Fruit fly (Drosophila melanogaster) whole organism, wandering third instar larva: ENCODE results near the gene CG13928.

ENCODE experiments used
- CG9705 ChIP-seq: fragments of 200-800 bp; sonication (Bioruptor generic); optimal IDR thresholded peaks from 2 replicates; lab custom pipeline; 2018; ENCODE audit warnings: missing biosample characterization, mild to moderate bottlenecking, missing genetic modification characterization
- CrebA ChIP-seq: fragments of 200-800 bp; sonication (Bioruptor generic); optimal IDR thresholded peaks from 2 replicates; lab custom pipeline; 2016; ENCODE audit warnings: missing biosample characterization, mild to moderate bottlenecking, missing genetic modification characterization, borderline replicate concordance
- Dif ChIP-seq: fragments of 200-275, 200-300 bp; sonication (Bioruptor generic); optimal IDR thresholded peaks from 2 replicates; lab custom pipeline; 2018; ENCODE audit warnings: missing biosample characterization, missing genetic modification characterization; ENCODE audit not compliant: partially characterized antibody
- GATAd ChIP-seq: sonication (Bioruptor generic); optimal IDR thresholded peaks from 2 replicates; lab custom pipeline; 2016; ENCODE audit warnings: missing biosample characterization, missing genetic modification characterization
- HLH106 ChIP-seq: fragments of 200-800 bp; optimal IDR thresholded peaks from 3 replicates; lab custom pipeline; 2019; ENCODE audit warnings: missing biosample characterization, mild to moderate bottlenecking, missing genetic modification characterization, moderate library complexity
- Hnf4 ChIP-seq: fragments of 200-800 bp; sonication (Bioruptor generic); optimal IDR thresholded peaks from 2 replicates; lab custom pipeline; 2016; ENCODE audit warnings: missing biosample characterization, mild to moderate bottlenecking, missing genetic modification characterization
- Hr78 ChIP-seq: fragments of >200 bp; optimal IDR thresholded peaks from 2 replicates; lab custom pipeline; 2017; ENCODE audit warnings: missing biosample characterization, missing genetic modification characterization
- Hr83 ChIP-seq: fragments of 200-300 bp; sonication (Bioruptor generic); optimal IDR thresholded peaks from 2 replicates; lab custom pipeline; 2016; ENCODE audit warnings: missing biosample characterization, mild to moderate bottlenecking, missing genetic modification characterization, moderate library complexity; ENCODE audit not compliant: poor library complexity, severe bottlenecking
- Jra ChIP-seq: sonication (Bioruptor generic); optimal IDR thresholded peaks from 2 replicates; lab custom pipeline; 2016; ENCODE audit warnings: missing biosample characterization, missing genetic modification characterization
- Mio ChIP-seq: sonication (Bioruptor generic); optimal IDR thresholded peaks from 2 replicates; lab custom pipeline; 2016; ENCODE audit warnings: missing biosample characterization, missing genetic modification characterization
- Myc ChIP-seq: fragments of >200 bp; optimal IDR thresholded peaks from 2 replicates; lab custom pipeline; 2017
- OdsH ChIP-seq: fragments of 200-800 bp; sonication (Bioruptor generic); optimal IDR thresholded peaks from 2 replicates; lab custom pipeline; 2016; ENCODE audit warnings: missing biosample characterization, mild to moderate bottlenecking, missing genetic modification characterization
- Rel ChIP-seq, 2 experiments: fragments of 200-800 bp; sonication (Bioruptor generic) in 1 of 2; optimal IDR thresholded peaks; 2 replicates in 1 of 2; 3 replicates in 1 of 2; lab custom pipeline; 2016 to 2019; ENCODE audit warnings: mild to moderate bottlenecking in 2 of 2, missing biosample characterization in 2 of 2, missing genetic modification characterization in 2 of 2, moderate library complexity in 1 of 2
- Sp1 ChIP-seq: fragments of 200-800 bp; sonication (Bioruptor generic); optimal IDR thresholded peaks from 3 replicates; lab custom pipeline; 2019; ENCODE audit warnings: missing biosample characterization, mild to moderate bottlenecking, missing genetic modification characterization, moderate library complexity
- Vsx2 ChIP-seq: fragments of 200-300, 225-300 bp; sonication (Bioruptor generic); optimal IDR thresholded peaks from 2 replicates; lab custom pipeline; 2018; ENCODE audit warnings: missing biosample characterization, missing genetic modification characterization; ENCODE audit not compliant: partially characterized antibody
- brk ChIP-seq: fragments of 200-800 bp; sonication (Bioruptor generic); optimal IDR thresholded peaks from 2 replicates; lab custom pipeline; 2016; ENCODE audit warnings: missing biosample characterization, mild to moderate bottlenecking, missing genetic modification characterization
- dl ChIP-seq, 2 experiments: fragments of 175-275, 200-275 bp in 1 of 2; fragments of 200-275 bp in 1 of 2; sonication (Bioruptor generic); optimal IDR thresholded peaks; lab custom pipeline; 2018; ENCODE audit warnings: mild to moderate bottlenecking in 2 of 2, missing biosample characterization in 2 of 2, missing genetic modification characterization in 2 of 2, moderate library complexity in 2 of 2; ENCODE audit not compliant: partially characterized antibody in 2 of 2, insufficient read depth in 1 of 2
- dmrt93B ChIP-seq: fragments of 200-800 bp; sonication (Bioruptor generic); optimal IDR thresholded peaks from 2 replicates; lab custom pipeline; 2018; ENCODE audit warnings: missing biosample characterization, mild to moderate bottlenecking, missing genetic modification characterization
- dsf ChIP-seq: sonication (Bioruptor generic); optimal IDR thresholded peaks from 2 replicates; lab custom pipeline; 2016; ENCODE audit warnings: missing biosample characterization, missing genetic modification characterization, borderline replicate concordance
- ey ChIP-seq: fragments of 200-800 bp; sonication (Bioruptor generic); optimal IDR thresholded peaks from 2 replicates; lab custom pipeline; 2016; ENCODE audit warnings: missing biosample characterization, missing genetic modification characterization
- foxo ChIP-seq, 2 experiments: fragments of 200-800 bp; sonication (Bioruptor generic); optimal IDR thresholded peaks; 2 replicates in 1 of 2; 3 replicates in 1 of 2; lab custom pipeline; 2016 to 2017; ENCODE audit warnings: missing biosample characterization in 2 of 2, missing genetic modification characterization in 2 of 2
- h ChIP-seq: fragments of 200-800 bp; sonication (Bioruptor generic); optimal IDR thresholded peaks from 3 replicates; lab custom pipeline; 2016; ENCODE audit warnings: missing biosample characterization, mild to moderate bottlenecking, missing genetic modification characterization
- lola ChIP-seq: fragments of >200 bp; optimal IDR thresholded peaks from 2 replicates; lab custom pipeline; 2017; ENCODE audit warnings: missing biosample characterization, missing genetic modification characterization
- pan ChIP-seq: fragments of >200 bp; optimal IDR thresholded peaks from 2 replicates; lab custom pipeline; 2017
- psq ChIP-seq: fragments of 200-800 bp; sonication (Bioruptor generic); optimal IDR thresholded peaks from 3 replicates; lab custom pipeline; 2017; ENCODE audit warnings: missing biosample characterization, mild to moderate bottlenecking, missing genetic modification characterization, moderate library complexity
- rgr ChIP-seq: fragments of 200-800 bp; sonication (Bioruptor generic); optimal IDR thresholded peaks from 3 replicates; lab custom pipeline; 2016; ENCODE audit warnings: missing biosample characterization, mild to moderate bottlenecking, missing genetic modification characterization
- sv ChIP-seq: fragments of 200-800 bp; sonication (Bioruptor generic); optimal IDR thresholded peaks from 3 replicates; lab custom pipeline; 2016; ENCODE audit warnings: missing biosample characterization, missing genetic modification characterization
- tai ChIP-seq: sonication (Bioruptor generic); optimal IDR thresholded peaks from 2 replicates; lab custom pipeline; 2016; ENCODE audit warnings: missing biosample characterization, missing genetic modification characterization

CG13928 gene

dm6 chr3L:1652700-1653200 is 24.6 kb upstream of the CG13928 start, which contains the start of the genes CG7970 and Vta1:
Gene CG7970, plus strand, starts transcription at chr3L:1652750.
Gene Vta1, minus strand, starts transcription at chr3L:1652900.
- TF ChIP-seq Myc (no peak), Sp1 (GFP tag; lab: Kevin White, UChicago) (no peak), Vsx2 (no peak), ey (GFP tag; lab: Kevin White, UChicago) (no peak), dl (GFP tag; optimal IDR thresholded peaks at IDR 0.05; lab: Kevin White, UChicago; ENCODE audit: insufficient read depth in 1 of 2, partially characterized antibody in 2 of 2) (no peak), Hr83 (GFP tag; lab: Kevin White, UChicago) (peak; percentile 35), dmrt93B (no peak)

- TF ChIP-seq h (GFP tag; lab: Kevin White, UChicago) (no peak), Myc (no peak), brk (GFP tag; lab: Kevin White, UChicago) (no peak), Jra (no peak), CG9705 (GFP tag; lab: Kevin White, UChicago) (no peak), Rel (GFP tag; optimal IDR thresholded peaks at IDR 0.05; lab: Kevin White, UChicago) (no peak), Rel (tag; optimal IDR thresholded peaks at IDR 0.05; lab: Kevin White, UChicago) (no peak), HLH106 (tag; lab: Kevin White, UChicago) (no peak), Mio (GFP tag; lab: Kevin White, UChicago) (no peak), CrebA (no peak)
These were observed 21.2 kb upstream of the CG13928 start for dm6 chr3L:1649363-1649762.

dm6 chr3L:1648690-1649355 is 20.6 kb upstream of the CG13928 start, which contains the start of gene CG13920:
Gene CG13920, plus strand, starts transcription at chr3L:1648944.
- TF ChIP-seq lola (no peak), rgr (no peak), Hr78 (no peak), ey (GFP tag; lab: Kevin White, UChicago) (no peak), GATAd (GFP tag; lab: Kevin White, UChicago) (no peak), Dif (GFP tag; lab: Kevin White, UChicago) (peak; percentile 10)

dm6 chr3L:1647276-1647919 is 19.2 kb upstream of the CG13928 start, which contains the start of the genes CG17249 and Bro:
Gene CG17249, minus strand, starts transcription at chr3L:1647464.
Gene Bro, plus strand, starts transcription at chr3L:1647869.
- TF ChIP-seq h (GFP tag; lab: Kevin White, UChicago) (no peak), Dif (GFP tag; lab: Kevin White, UChicago) (peak; percentile 25), pan (lab: Kevin White, UChicago) (no peak), foxo (GFP tag; optimal IDR thresholded peaks at IDR 0.05; lab: Kevin White, UChicago) (peak in 1 of 2 experiments; percentile 44), rgr (peak; percentile 67), ey (GFP tag; lab: Kevin White, UChicago) (peak; percentile 37), HLH106 (tag; lab: Kevin White, UChicago) (no peak), Hr83 (GFP tag; lab: Kevin White, UChicago) (peak; percentile 86), sv (peak; percentile 38), Hnf4 (GFP tag; lab: Kevin White, UChicago) (peak; percentile 80), Rel (GFP tag; optimal IDR thresholded peaks at IDR 0.05; lab: Kevin White, UChicago) (no peak), Rel (tag; optimal IDR thresholded peaks at IDR 0.05; lab: Kevin White, UChicago) (no peak), lola (no peak), Myc (peak; percentile 51), psq (peak; percentile 2), tai (no peak), OdsH (GFP tag; lab: Kevin White, UChicago) (peak; percentile 16), dsf (GFP tag; lab: Kevin White, UChicago) (no peak)
